Worm (Caenorhabditis elegans) whole organism, L4/young adult: ENCODE results near the gene C28C12.11.

Experiments used
- W03F9.2 ChIP-seq: fragments of 150-350 bp; optimal IDR thresholded peaks from 2 replicates; lab custom pipeline; 2014; ENCODE audit warnings: missing biosample characterization, missing genetic modification characterization
- dao-5 ChIP-seq: sonication (generic microtip); optimal IDR thresholded peaks from 2 replicates; lab custom pipeline; 2016; ENCODE audit warnings: missing genotype, missing genetic modification characterization, moderate library complexity, missing compliant biosample characterization
- him-1 ChIP-seq: sonication (generic microtip); optimal IDR thresholded peaks from 2 replicates; lab custom pipeline; 2016; ENCODE audit warnings: missing genotype, missing genetic modification reagents, missing genetic modification characterization, missing compliant biosample characterization

Gene C28C12.11

DNA sequence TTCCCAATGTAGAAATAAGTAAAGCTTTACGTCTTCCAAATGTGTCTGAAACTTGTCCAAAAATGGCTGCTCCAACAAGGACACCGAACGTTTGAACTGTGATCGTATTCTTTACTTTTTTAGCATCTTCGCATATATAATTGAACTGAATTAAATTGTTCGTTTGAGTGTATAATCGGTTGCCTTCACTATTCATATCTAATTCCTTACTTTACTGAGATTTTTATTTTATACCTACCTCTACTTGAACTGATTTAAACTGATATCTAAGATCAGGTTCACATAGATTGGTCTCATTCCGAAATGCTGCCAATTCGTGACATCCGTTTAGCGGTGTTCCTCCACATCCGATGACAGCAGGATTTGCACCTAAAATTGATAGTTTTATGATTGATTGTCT lies 11.5 kb upstream of the C28C12.11 start:
- TF ChIP-seq W03F9.2 (tag; lab: Kevin White, UChicago) (no peak), dao-5 (tag; lab: Kevin White, UChicago) (no peak), him-1 (tag; lab: Kevin White, UChicago) (no peak)

DNA sequence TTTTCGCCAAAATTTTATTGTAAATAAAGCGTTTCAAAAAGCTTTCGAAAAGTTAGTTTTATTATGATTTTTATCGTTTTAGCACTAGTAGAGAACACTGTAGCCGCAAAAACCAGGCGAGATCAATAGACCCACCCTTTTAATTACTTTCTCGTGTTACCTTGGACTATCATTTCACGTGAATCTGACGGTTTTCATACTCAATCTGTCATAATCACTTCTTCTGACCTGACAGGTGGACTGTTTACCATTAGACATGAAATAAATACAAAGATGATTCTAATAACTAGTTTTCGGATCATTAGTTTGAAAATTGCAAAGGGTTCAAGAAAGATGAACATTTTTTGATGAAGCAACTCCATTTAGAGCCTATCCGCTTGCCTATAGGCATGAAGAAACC lies 10.8 kb upstream of the C28C12.11 start:
- no peak for TF ChIP-seq dao-5 (tag; lab: Kevin White, UChicago)
- no peak for TF ChIP-seq him-1 (tag; lab: Kevin White, UChicago)
- no peak for TF ChIP-seq W03F9.2 (tag; lab: Kevin White, UChicago)

DNA sequence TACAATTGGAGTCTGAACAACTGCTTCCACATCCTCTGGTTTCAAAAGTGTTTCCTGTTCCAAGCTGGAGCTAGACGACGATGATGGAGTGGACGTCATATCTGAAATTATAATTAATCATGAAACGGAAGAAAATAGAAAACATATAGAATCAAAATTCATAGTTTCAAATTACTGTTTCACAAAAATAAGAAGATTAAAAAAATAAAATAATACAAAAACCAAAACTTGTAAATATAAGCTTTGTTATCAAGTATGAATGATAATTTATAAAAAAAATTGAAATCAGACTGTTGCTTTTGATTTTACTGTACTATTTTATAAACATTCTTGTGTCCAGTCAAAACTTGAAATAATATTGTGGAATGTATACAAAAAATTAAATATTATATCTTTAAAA lies 10.1 kb upstream of the C28C12.11 start, which contains the start of gene str-176:
TSS of gene str-176 (minus strand) at position 101 of the 400 bp plus-strand sequence.
- no peak for TF ChIP-seq W03F9.2 (tag; lab: Kevin White, UChicago)
- no peak for TF ChIP-seq dao-5 (tag; lab: Kevin White, UChicago)
- no peak for TF ChIP-seq him-1 (tag; lab: Kevin White, UChicago)

DNA sequence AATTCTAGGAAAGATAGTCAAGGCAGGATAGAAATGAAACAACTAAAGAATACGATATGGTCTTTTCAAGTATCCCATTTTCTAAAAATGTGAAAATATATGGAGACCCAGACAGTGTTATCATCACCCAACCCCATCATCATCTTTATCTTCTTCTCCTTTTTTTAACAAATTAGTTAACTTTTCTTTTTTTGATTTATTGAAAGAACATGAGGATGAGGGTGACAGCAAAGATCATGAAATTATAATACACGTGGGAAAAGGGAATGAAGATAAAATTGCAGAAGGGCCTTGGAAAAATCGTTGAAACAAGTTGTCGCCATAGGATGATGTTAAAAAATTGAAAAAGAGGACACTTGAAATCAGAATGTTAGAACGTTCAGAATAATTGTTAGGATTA lies 9.7 kb upstream of the C28C12.11 start:
- TF ChIP-seq dao-5 (tag; lab: Kevin White, UChicago) (no peak), him-1 (tag; lab: Kevin White, UChicago) (no peak), W03F9.2 (tag; lab: Kevin White, UChicago) (no peak)

DNA sequence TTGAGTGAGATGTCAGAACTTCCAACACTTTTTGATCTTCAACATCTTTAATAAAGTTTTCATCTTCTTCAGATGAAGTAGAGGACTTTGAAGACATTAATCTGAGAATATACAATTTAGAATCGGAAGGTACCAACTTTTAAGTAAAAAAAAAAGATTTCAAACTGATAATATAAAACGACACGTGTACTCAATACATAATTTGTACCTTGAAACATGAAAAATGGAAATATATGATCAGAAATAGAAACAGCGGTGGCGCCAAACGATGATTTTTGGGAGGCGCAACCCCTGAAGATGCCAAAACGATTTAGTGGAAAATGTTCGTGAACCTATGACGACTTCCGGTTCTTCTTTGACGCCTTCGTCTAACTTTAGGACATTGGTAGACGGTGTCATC lies 1.4 kb upstream of the C28C12.11 start, which contains the start of gene oat-1:
TSS of gene oat-1 (minus strand) at position 101 of the 400 bp plus-strand sequence.
- TF ChIP-seq him-1 (tag; lab: Kevin White, UChicago), result no peak
- no peak for TF ChIP-seq dao-5 (tag; lab: Kevin White, UChicago)
- no peak for TF ChIP-seq W03F9.2 (tag; lab: Kevin White, UChicago)

DNA sequence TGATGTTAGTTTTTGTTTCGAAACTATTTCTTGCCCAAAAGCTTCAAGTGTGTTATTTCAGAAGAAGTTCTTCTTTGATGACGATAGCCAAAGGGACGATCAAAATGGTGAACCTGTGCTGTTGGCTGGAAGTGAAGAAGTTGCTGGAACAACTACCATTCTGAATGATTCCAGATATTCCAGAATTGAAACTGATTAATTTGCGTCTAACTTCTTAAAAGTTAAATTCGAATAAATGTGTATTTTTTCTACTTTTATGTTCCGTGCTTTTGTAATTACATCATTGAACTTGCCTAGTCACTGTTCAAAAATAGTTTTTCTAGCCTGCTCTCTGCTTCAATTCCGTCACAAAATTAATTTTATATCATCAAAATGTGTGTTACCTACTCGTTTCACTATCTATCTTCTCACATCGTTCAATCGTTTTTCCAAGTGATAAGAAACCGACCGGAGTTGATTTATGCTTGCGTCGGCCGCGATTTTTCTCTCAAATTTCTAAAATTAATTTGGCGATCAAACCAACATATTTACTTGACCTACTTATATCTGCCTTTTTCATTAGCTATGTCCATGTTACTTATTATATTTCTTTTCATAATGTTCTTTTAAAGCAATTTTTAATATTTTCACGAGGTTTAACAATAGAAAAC lies 1.3 kb downstream of the C28C12.11 start:
- no peak for TF ChIP-seq dao-5 (tag; lab: Kevin White, UChicago)

DNA sequence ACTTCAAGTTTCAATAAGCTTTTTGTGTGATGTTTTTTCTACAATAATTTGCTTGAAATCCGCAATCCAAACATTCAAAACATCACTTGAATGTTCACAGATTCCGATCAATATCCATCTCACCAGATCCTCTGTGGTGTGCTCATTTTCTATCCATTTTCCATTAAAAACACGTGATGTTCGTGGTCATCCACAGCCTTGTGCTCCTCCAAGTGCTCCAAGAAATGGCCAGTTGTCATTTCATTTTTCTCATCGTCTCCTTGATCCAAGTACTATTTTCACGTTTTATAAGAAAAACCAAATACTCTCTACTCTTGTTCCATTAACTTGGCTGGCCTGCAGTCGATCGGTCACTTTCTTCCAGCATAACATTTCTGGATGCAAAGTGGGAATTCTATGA lies 2.3 kb downstream of the C28C12.11 start:
- TF ChIP-seq him-1 (tag; lab: Kevin White, UChicago) (no peak), dao-5 (tag; lab: Kevin White, UChicago) (no peak), W03F9.2 (tag; lab: Kevin White, UChicago) (no peak)

DNA sequence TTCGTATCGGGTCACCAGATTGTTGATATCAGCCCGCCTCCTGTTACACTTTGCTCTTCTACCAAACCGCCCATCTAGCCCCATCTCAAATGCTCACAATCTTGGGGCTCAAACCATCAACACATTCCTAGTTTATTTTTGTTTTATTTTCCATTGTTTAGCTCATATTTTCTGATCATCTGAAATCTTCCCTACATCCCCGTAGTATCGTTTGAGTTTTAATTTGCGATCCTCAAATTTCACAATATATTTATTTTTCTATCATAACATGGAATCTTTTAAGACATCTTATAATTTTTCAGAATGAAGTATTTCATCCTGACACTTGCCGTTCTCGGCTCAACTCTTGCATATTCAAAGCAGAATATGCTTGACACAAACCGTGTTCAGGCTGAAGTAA lies 3.0 kb downstream of the C28C12.11 start, which contains the start of gene spp-10:
TSS of gene spp-10 (plus strand) at position 301 of the 400 bp plus-strand sequence.
- TF ChIP-seq W03F9.2 (tag; lab: Kevin White, UChicago) (no peak), him-1 (tag; lab: Kevin White, UChicago) (no peak), dao-5 (tag; lab: Kevin White, UChicago) (no peak)

DNA sequence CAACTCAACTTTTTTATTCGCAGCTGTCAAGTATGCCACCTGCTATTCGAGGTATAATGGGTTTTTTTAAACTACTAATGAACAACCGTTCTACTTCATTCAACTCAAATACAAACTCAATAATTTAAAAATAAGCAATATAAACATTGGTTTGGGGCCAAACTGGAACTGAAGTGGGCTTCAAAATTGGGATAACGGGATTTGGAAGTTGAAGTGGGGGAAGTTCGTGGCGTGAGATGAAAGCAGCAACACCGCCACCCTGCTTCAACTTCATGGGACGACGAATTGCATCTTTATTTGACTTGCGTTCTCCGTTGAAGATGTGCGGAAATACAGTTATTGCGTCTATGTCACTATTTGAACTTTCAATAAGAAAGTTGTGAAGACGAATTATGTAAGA lies 4.7 kb downstream of the C28C12.11 start:
- TF ChIP-seq him-1 (tag; lab: Kevin White, UChicago), result no peak
- TF ChIP-seq W03F9.2 (tag; lab: Kevin White, UChicago), result no peak
- TF ChIP-seq dao-5 (tag; lab: Kevin White, UChicago), result no peak

DNA sequence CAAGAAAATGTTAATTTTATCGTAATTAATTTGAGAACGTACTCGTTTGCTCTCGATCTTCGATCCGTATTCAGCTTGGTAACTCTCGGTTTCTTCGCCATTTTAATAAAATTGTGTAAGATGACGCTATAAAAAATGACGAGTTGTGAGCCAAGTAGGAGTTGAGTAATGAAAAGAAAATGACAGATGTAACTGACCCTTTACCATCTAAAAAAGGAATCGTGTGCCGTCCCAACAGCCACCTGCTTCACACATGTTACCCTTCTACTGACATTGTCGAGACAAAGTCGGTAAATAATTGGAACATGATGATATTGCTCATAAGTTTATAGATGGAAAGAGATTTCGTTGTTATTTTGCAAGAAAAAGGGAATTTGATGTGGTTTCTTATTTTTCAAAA lies 5.5 kb downstream of the C28C12.11 start, which contains the start of gene hlh-12:
TSS of gene hlh-12 (minus strand) at position 101 of the 400 bp plus-strand sequence.
- no peak for TF ChIP-seq W03F9.2 (tag; lab: Kevin White, UChicago)
- no peak for TF ChIP-seq him-1 (tag; lab: Kevin White, UChicago)
- no peak for TF ChIP-seq dao-5 (tag; lab: Kevin White, UChicago)

DNA sequence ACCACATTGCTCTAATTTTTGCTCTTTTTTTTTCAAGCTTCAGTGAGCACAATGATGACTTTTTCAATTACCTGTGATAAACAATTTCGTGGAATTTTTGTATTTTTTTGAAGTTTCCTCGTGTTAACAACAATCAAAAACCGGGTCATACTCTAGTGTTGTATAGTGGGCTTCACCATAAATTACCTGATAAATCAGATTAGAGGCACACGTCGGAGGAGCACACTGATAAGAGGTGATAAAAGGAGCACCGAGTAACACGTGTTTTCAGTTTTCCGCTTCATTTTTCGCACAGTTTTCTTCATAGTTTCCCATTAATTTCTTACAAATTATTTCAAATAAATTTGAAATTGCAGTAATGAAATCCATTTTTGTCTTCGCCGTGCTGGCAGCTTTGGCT lies 7.5 kb downstream of the C28C12.11 start, which contains the start of gene spp-8:
TSS of gene spp-8 (plus strand) at position 357 of the 400 bp plus-strand sequence.
- TF ChIP-seq dao-5 (tag; lab: Kevin White, UChicago) (no peak), W03F9.2 (tag; lab: Kevin White, UChicago) (no peak), him-1 (tag; lab: Kevin White, UChicago) (no peak)

DNA sequence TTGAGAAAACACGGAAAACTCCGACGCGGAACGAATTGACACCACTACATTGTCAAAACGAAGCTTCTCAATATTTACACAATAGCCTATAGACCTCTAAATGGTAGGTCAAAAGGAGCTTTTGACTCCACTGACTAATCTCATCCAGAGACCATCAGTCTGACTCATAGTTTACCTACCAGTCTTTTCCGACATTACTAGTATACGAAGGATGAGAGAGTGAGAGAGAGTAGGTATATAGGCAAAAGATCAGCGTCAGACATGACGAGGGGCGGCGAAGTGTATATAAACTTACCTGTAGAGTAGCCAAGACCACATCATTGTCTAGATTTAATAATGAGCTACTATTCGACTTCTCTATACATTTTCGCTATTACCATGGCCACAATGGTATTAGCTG lies 13.3 kb downstream of the C28C12.11 start, which contains the start of gene srlf-3:
TSS of gene srlf-3 (plus strand) at position 301 of the 400 bp plus-strand sequence.
- TF ChIP-seq W03F9.2 (tag; lab: Kevin White, UChicago) (no peak), him-1 (tag; lab: Kevin White, UChicago) (no peak), dao-5 (tag; lab: Kevin White, UChicago) (no peak)

DNA sequence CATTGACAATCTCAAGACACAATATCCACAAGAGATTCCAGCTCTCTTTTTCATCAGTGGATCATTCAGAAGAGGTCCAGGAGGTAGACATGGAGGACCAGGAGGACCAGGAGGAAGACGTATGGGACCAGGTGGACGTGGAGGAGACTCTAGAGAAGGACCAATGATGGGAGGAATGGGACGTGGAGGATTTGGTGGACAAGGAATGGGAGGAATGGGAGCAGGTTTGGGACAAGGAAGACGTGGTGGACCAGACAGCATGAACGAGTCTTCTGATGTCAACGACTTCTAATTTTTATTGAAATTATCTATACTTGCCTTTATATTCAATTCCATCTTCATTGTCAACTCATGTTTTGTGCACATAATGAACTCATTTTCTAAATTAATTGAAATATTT lies 14.2 kb downstream of the C28C12.11 start:
- TF ChIP-seq him-1 (tag; lab: Kevin White, UChicago) (no peak), dao-5 (tag; lab: Kevin White, UChicago) (no peak), W03F9.2 (tag; lab: Kevin White, UChicago) (no peak)

DNA sequence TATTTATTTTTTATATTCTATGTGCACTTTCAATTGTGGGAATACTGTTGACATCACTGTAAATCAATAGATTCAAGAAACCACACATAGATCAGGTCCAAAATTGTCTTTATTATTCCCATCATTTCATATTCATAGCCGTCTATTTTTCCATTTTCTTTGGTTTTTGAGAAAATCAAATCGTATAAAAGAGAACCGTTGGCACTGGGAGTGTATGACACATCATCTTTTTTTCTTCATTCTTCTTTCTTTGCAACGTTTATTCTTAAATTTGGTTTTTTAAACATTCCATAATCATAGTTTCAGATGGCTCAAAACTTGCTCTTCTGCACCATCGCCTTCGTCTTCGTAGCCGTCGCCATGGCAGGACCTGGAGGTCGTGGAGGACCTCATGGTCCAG lies 16.1 kb downstream of the C28C12.11 start, which contains the start of gene srlf-2:
TSS of gene srlf-2 (plus strand) at position 301 of the 400 bp plus-strand sequence.
- TF ChIP-seq him-1 (tag; lab: Kevin White, UChicago) (no peak), W03F9.2 (tag; lab: Kevin White, UChicago) (no peak)
